Worm (Caenorhabditis elegans): ENCODE data around the gene cyp-34A1.

Gene cyp-34A1

DNA sequence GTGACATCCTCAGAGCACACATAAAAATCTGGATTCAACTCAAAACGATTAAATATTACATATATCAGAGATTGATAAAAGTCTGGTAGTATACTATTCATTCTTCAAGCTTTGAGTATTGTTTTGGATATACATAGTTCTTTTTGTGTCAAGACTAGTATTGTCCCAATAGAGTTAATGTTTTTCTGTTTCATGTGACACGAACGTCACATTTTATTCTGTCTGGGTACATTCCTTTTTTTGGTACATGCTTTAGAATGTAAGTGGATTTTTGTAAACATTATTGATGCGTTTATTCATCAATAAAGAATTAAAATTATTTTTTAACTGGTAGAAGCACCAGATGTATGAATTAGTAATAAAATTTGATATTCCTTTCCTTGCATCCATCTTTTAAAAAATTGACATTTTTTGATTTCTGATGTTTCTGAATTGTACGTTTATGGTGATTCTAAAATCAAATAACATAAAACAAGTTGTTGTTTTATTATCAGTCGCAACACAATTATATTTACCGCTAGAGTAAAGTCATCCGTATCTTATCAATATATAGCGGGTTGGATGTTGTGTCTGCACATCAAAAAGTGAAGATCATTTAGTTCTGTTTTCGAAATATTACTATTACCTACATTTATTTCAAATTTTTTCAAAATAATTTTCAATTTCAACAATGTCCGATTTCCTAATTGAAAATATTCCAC is 28.2 kb upstream of the cyp-34A1 start, which contains the start of the genes srt-22 and nhr-246:
Gene srt-22 (minus strand): TSS at position 101 of the 701 bp plus-strand sequence.
Gene nhr-246 (plus strand): TSS at position 651 of the 701 bp plus-strand sequence.
- no peak for TF ChIP-seq tab-1 (GFP tag; IDR thresholded peaks at IDR 0.05)
- TF ChIP-seq ref-1 (GFP tag; conservative IDR thresholded peaks at IDR 0.05): no peak
- no peak for TF ChIP-seq flt-1 (GFP tag; IDR thresholded peaks at IDR 0.05)
- no peak for TF ChIP-seq klf-2 (GFP tag; conservative IDR thresholded peaks at IDR 0.05)
- no peak for TF ChIP-seq ztf-29 (GFP tag; IDR thresholded peaks at IDR 0.05)

- TF ChIP-seq ztf-29 (GFP tag; IDR thresholded peaks at IDR 0.05) (no peak), tab-1 (GFP tag; IDR thresholded peaks at IDR 0.05) (no peak), T22C8.4 (GFP tag; IDR thresholded peaks at IDR 0.05) (no peak), med-1 (GFP tag; optimal IDR thresholded peaks at IDR 0.05; ENCODE audit: insufficient read depth) (no peak), ztf-23 (GFP tag; IDR thresholded peaks at IDR 0.05) (no peak), flt-1 (GFP tag; IDR thresholded peaks at IDR 0.05) (no peak), cog-1 (tag; optimal IDR thresholded peaks at IDR 0.05) (no peak), ref-1 (GFP tag; conservative IDR thresholded peaks at IDR 0.05) (no peak), klf-2 (GFP tag; conservative IDR thresholded peaks at IDR 0.05) (no peak)
Observed at ce11 chrV:15313529-15313928, 25.8 kb upstream of the cyp-34A1 start.

DNA sequence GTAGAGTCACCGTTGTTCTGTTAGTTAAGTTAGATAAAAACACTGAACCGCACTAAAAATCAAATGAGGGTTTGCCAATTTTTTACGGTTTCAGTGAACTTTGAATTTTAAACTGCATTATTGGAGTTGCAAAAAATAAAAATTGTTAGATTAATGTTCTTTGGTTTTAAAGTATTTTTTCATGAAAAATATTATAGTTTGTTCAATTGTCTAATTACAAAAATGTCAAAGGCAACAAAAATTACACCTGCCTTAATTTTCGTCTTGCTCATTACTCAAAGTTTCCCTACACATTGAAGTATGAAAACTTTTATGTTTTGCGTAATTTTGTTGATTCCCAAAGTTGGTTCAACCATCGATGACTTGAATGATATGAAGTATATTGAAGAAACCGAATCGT is 23.0 kb upstream of the cyp-34A1 start, which contains the start of gene irld-62:
Gene irld-62 (plus strand): TSS at position 301 of the 400 bp plus-strand sequence.
- no peak for TF ChIP-seq ztf-29 (GFP tag; IDR thresholded peaks at IDR 0.05)
- no peak for TF ChIP-seq ztf-23 (GFP tag; IDR thresholded peaks at IDR 0.05)
- TF ChIP-seq flt-1 (GFP tag; IDR thresholded peaks at IDR 0.05): no peak

DNA sequence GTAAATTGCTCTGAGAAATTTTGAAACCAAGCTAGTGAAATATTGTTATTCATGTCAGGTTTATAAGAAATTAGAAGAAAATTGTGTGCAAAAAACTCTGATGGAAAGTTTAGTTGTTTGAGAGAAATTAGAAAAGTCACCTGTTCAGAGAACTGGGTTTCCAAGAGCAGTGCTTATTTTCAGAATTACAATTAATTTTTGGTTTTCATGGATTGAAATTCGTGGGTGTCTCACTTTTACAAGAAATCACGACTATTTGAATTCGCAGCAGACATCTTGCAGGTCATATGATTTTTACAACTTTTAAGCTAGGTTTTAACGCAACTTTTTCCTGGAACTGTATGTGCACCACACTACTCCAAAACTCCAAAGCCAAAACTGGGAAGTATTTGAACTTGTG is 21.3 kb upstream of the cyp-34A1 start, which contains the start of gene srz-10:
Gene srz-10 (minus strand): TSS at position 88 of the 400 bp plus-strand sequence.
- no peak for TF ChIP-seq tab-1 (GFP tag; IDR thresholded peaks at IDR 0.05)
- TF ChIP-seq ztf-23 (GFP tag; IDR thresholded peaks at IDR 0.05): no peak

ce11 chrV:15306745-15307144 is 19.0 kb upstream of the cyp-34A1 start, which contains the start of gene T26H8.4:
T26H8.4 (minus strand) TSS chrV:15306845.
- TF ChIP-seq ref-1 (GFP tag; conservative IDR thresholded peaks at IDR 0.05) (no peak), T22C8.4 (GFP tag; IDR thresholded peaks at IDR 0.05) (no peak), ztf-29 (GFP tag; IDR thresholded peaks at IDR 0.05) (no peak), ztf-23 (GFP tag; IDR thresholded peaks at IDR 0.05) (no peak), tab-1 (GFP tag; IDR thresholded peaks at IDR 0.05) (no peak), med-1 (GFP tag; optimal IDR thresholded peaks at IDR 0.05; ENCODE audit: insufficient read depth) (no peak), cog-1 (tag; optimal IDR thresholded peaks at IDR 0.05) (no peak), klf-2 (GFP tag; conservative IDR thresholded peaks at IDR 0.05) (no peak), flt-1 (GFP tag; IDR thresholded peaks at IDR 0.05) (no peak)

- TF ChIP-seq T22C8.4 (GFP tag; IDR thresholded peaks at IDR 0.05): no peak
- no peak for TF ChIP-seq med-1 (GFP tag; optimal IDR thresholded peaks at IDR 0.05; ENCODE audit: insufficient read depth)
- TF ChIP-seq tab-1 (GFP tag; IDR thresholded peaks at IDR 0.05): no peak
Observed at ce11 chrV:15305502-15305901, 17.7 kb upstream of the cyp-34A1 start, which contains the start of gene T26H8.5. T26H8.5 (minus strand) TSS chrV:15305602.

DNA sequence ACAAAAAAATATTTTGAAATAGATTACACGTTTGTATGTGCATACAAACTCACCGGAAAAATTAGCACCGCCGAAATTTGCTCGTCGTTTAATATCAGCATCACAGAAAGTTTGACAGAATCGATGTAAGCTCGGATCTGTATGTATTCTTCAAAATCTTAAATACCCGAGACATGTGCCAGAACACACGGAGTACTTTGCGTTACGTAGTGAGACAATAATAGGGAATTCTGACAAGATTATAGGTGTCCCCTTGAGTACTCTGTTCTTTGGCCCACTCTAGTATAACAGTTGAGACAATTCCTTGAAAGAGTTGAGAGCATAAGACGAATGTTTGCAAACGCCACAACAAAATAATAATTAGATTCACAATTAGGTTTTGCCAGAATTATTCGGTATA is 15.9 kb upstream of the cyp-34A1 start, which contains the start of gene srx-48:
Gene srx-48 (minus strand): TSS at position 101 of the 400 bp plus-strand sequence.
- TF ChIP-seq T22C8.4 (GFP tag; IDR thresholded peaks at IDR 0.05) (no peak), klf-2 (GFP tag; conservative IDR thresholded peaks at IDR 0.05) (no peak), ztf-29 (GFP tag; IDR thresholded peaks at IDR 0.05) (no peak), flt-1 (GFP tag; IDR thresholded peaks at IDR 0.05) (no peak), cog-1 (tag; optimal IDR thresholded peaks at IDR 0.05) (no peak), ztf-23 (GFP tag; IDR thresholded peaks at IDR 0.05) (no peak), tab-1 (GFP tag; IDR thresholded peaks at IDR 0.05) (no peak), med-1 (GFP tag; optimal IDR thresholded peaks at IDR 0.05; ENCODE audit: insufficient read depth) (no peak), ref-1 (GFP tag; conservative IDR thresholded peaks at IDR 0.05) (no peak)

ce11 chrV:15298597-15298996 is 10.8 kb upstream of the cyp-34A1 start, which contains the start of gene cpr-3:
cpr-3 (minus strand) TSS chrV:15298700.
- TF ChIP-seq ztf-23 (GFP tag; IDR thresholded peaks at IDR 0.05) (no peak), klf-2 (GFP tag; conservative IDR thresholded peaks at IDR 0.05) (no peak), tab-1 (GFP tag; IDR thresholded peaks at IDR 0.05) (no peak), flt-1 (GFP tag; IDR thresholded peaks at IDR 0.05) (no peak), med-1 (GFP tag; optimal IDR thresholded peaks at IDR 0.05; ENCODE audit: insufficient read depth) (no peak), ztf-29 (GFP tag; IDR thresholded peaks at IDR 0.05) (no peak), ref-1 (GFP tag; conservative IDR thresholded peaks at IDR 0.05) (no peak), cog-1 (tag; optimal IDR thresholded peaks at IDR 0.05) (no peak), T22C8.4 (GFP tag; IDR thresholded peaks at IDR 0.05) (no peak)

- peak; percentile 91; the same call in 1 of the 2 replicates for TF ChIP-seq flt-1 (GFP tag; IDR thresholded peaks at IDR 0.05)
Observed at ce11 chrV:15295436-15295835, 7.7 kb upstream of the cyp-34A1 start.

ce11 chrV:15293865-15294264 is 6.1 kb upstream of the cyp-34A1 start, which contains the start of gene str-96:
str-96 (minus strand) TSS chrV:15293965.
- no peak for TF ChIP-seq ztf-29 (GFP tag; IDR thresholded peaks at IDR 0.05)
- TF ChIP-seq klf-2 (GFP tag; conservative IDR thresholded peaks at IDR 0.05): no peak
- TF ChIP-seq med-1 (GFP tag; optimal IDR thresholded peaks at IDR 0.05; ENCODE audit: insufficient read depth): no peak
- TF ChIP-seq tab-1 (GFP tag; IDR thresholded peaks at IDR 0.05): no peak
- no peak for TF ChIP-seq cog-1 (tag; optimal IDR thresholded peaks at IDR 0.05)
- TF ChIP-seq ztf-23 (GFP tag; IDR thresholded peaks at IDR 0.05): no peak
- no peak for TF ChIP-seq flt-1 (GFP tag; IDR thresholded peaks at IDR 0.05)
- TF ChIP-seq T22C8.4 (GFP tag; IDR thresholded peaks at IDR 0.05): no peak
- TF ChIP-seq ref-1 (GFP tag; conservative IDR thresholded peaks at IDR 0.05): no peak

Measured in whole organism, midembryonic.